Fruit fly (Drosophila melanogaster): ENCODE measurements around the gene CG12279.

DNA sequence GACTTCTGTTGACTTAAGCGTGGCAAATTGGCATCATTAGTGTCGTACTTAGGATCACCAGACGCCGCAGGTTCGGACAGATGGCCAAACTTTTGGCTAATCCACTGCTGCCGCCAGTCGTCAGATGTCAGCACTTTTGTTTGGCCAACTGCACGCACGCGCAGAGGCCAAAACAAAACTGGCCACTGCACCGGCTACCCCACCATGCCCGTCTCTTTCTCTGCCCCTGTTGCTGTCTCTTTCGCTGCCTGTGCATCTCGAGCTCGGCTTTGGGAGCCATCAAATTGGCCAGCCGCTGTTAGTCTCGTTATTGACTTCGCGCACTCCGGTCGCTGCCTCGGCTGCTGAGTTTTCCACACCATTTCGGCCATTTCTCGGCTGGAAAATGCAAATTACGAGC is 42.4 kb upstream of the CG12279 start, which contains the start of gene CG14395:
- TF ChIP-seq CG8478 (optimal IDR thresholded peaks at IDR 0.05) (no peak), CTCF (optimal IDR thresholded peaks at IDR 0.05) (no peak)
